Fruit fly (Drosophila melanogaster) whole organism, adult: ENCODE measurements around the gene CG14102.

Experiments
- CG11617 ChIP-seq: fragments of 200-800 bp; sonication (Bioruptor generic); optimal IDR thresholded peaks from 2 replicates; lab custom pipeline; 2017; ENCODE audit warnings: mild to moderate bottlenecking, missing biosample characterization, missing genetic modification reagents, missing genetic modification characterization
- CG12768 ChIP-seq: fragments of 200-800 bp; sonication (Bioruptor generic); optimal IDR thresholded peaks from 2 replicates; lab custom pipeline; 2017; ENCODE audit warnings: missing biosample characterization, missing genetic modification characterization, mild to moderate bottlenecking, moderate library complexity, missing genetic modification reagents
- CG14711 ChIP-seq: fragments of 200-800 bp; sonication (Bioruptor generic); optimal IDR thresholded peaks from 2 replicates; lab custom pipeline; 2018; ENCODE audit warnings: missing biosample characterization, mild to moderate bottlenecking, missing genetic modification characterization, moderate library complexity
- CG1620 ChIP-seq: fragments of 200-800 bp; sonication (Bioruptor generic); optimal IDR thresholded peaks from 2 replicates; lab custom pipeline; 2016; ENCODE audit warnings: missing biosample characterization, missing genetic modification characterization
- CG33017 ChIP-seq: fragments of 200-800 bp; sonication (Bioruptor generic); optimal IDR thresholded peaks from 2 replicates; lab custom pipeline; 2018; ENCODE audit warnings: missing biosample characterization, mild to moderate bottlenecking, missing genetic modification characterization, moderate library complexity
- CG5204 ChIP-seq: fragments of 200-800 bp; sonication (Bioruptor generic); optimal IDR thresholded peaks from 2 replicates; lab custom pipeline; 2016; ENCODE audit warnings: missing biosample characterization, missing genetic modification characterization
- CG7045 ChIP-seq: fragments of 200-800 bp; sonication (Bioruptor generic); optimal IDR thresholded peaks from 2 replicates; lab custom pipeline; 2017; ENCODE audit warnings: missing biosample characterization, mild to moderate bottlenecking, missing genetic modification characterization
- CG7101 ChIP-seq: fragments of 200-800 bp; sonication (Bioruptor generic); optimal IDR thresholded peaks from 2 replicates; lab custom pipeline; 2018; ENCODE audit warnings: missing biosample characterization, mild to moderate bottlenecking, missing genetic modification characterization, moderate library complexity
- Clk ChIP-seq: fragments of 200-800 bp; sonication (Bioruptor generic); optimal IDR thresholded peaks from 2 replicates; lab custom pipeline; 2017; ENCODE audit warnings: missing biosample characterization, missing genetic modification characterization
- Crg-1 ChIP-seq: fragments of 200-800 bp; sonication (Bioruptor generic); optimal IDR thresholded peaks from 2 replicates; lab custom pipeline; 2016; ENCODE audit warnings: missing biosample characterization, missing genetic modification characterization
- Hr96 ChIP-seq: fragments of 200-800 bp; sonication (Bioruptor generic); optimal IDR thresholded peaks from 2 replicates; lab custom pipeline; 2016; ENCODE audit warnings: missing biosample characterization, missing genetic modification characterization
- Mnt ChIP-seq: fragments of 200-800 bp; sonication (Bioruptor generic); optimal IDR thresholded peaks from 2 replicates; lab custom pipeline; 2016; ENCODE audit warnings: missing biosample characterization, mild to moderate bottlenecking, missing genetic modification characterization
- bab1 ChIP-seq: fragments of 200-800 bp; sonication (Bioruptor generic); optimal IDR thresholded peaks from 3 replicates; lab custom pipeline; 2019; ENCODE audit warnings: missing biosample characterization, mild to moderate bottlenecking, missing genetic modification characterization, moderate library complexity
- cic ChIP-seq: fragments of 200-800 bp; sonication (Bioruptor generic); optimal IDR thresholded peaks from 2 replicates; lab custom pipeline; 2017; ENCODE audit warnings: missing biosample characterization, mild to moderate bottlenecking, missing genetic modification characterization, moderate library complexity
- cnc ChIP-seq, 2 experiments: fragments of >200 bp; optimal IDR thresholded peaks; 2 replicates each; lab custom pipeline; 2017
- kay ChIP-seq: fragments of 200-800 bp; sonication (Bioruptor generic); peaks from one replicate; lab custom pipeline; 2016; ENCODE audit warnings: missing biosample characterization, missing genetic modification characterization, borderline replicate concordance
- ovo ChIP-seq: fragments of 200-800 bp; sonication (Bioruptor generic); optimal IDR thresholded peaks from 2 replicates; lab custom pipeline; 2016; ENCODE audit warnings: missing biosample characterization, missing genetic modification characterization
- pad ChIP-seq: fragments of 200-800 bp; sonication (Bioruptor generic); optimal IDR thresholded peaks from 3 replicates; lab custom pipeline; 2017; ENCODE audit warnings: missing biosample characterization, missing genetic modification characterization, mild to moderate bottlenecking, moderate library complexity, missing genetic modification reagents
- tj ChIP-seq: fragments of 200-800 bp; sonication (Bioruptor generic); optimal IDR thresholded peaks from 3 replicates; lab custom pipeline; 2017; ENCODE audit warnings: missing biosample characterization, mild to moderate bottlenecking, missing genetic modification characterization, moderate library complexity
- toe ChIP-seq: fragments of 200-800 bp; sonication (Bioruptor generic); optimal IDR thresholded peaks from 2 replicates; lab custom pipeline; 2016; ENCODE audit warnings: missing biosample characterization, missing genetic modification characterization

Gene CG14102

DNA sequence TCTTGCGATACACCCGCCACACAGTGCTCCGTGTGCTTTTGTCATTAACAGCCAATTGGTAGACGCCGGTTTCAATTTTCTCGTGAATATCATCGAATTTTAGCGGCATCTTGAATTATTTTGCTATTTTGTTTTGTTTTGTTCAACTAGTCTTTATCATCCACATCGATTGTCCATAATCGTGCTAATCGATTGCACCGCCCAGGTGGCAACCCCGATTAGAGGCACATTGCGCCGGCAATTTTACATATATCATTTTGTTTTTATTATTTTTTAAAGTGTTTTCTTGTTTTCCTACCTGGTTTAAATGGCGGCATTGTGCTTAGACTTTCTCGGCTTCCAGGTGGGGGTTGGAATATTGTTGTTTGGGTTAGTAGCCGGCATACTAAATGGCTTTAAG lies 4.8 kb upstream of the CG14102 start, which contains the start of gene CG34116:
TSS of gene CG34116 (minus strand) at position 142 of the 400 bp plus-strand sequence.
- TF ChIP-seq Mnt (peak; percentile 18), Hr96 (GFP tag; lab: Kevin White, UChicago) (no peak), CG11617 (GFP tag; lab: Kevin White, UChicago) (no peak), cic (GFP tag; lab: Kevin White, UChicago) (no peak), CG33017 (tag; lab: Kevin White, UChicago) (no peak), bab1 (GFP tag; lab: Kevin White, UChicago) (peak; percentile 24), CG14711 (tag; lab: Kevin White, UChicago) (no peak), toe (no peak), pad (GFP tag; lab: Kevin White, UChicago) (no peak), tj (GFP tag; lab: Kevin White, UChicago) (no peak), Crg-1 (GFP tag; lab: Kevin White, UChicago) (no peak)

DNA sequence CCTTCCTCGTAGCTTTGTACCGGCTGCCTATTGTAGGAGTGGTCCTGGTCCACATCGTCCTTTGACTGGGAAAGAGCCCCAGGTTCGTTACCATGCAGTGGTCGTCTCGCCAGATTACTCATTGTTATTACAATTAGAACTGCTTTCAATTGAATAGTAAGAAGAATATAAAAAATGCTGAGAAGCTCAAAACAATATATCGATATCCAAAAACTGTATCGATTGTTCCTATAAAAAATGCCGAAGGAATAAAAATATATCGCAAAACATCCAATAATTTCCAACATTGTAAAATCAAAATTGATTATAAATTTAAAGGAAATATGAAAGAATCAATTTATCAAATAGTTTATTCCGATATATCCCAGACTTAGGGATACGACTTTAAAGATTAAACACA lies 3.8 kb upstream of the CG14102 start, which contains the start of the genes TORIP and Ccdc58:
TSS of gene TORIP (minus strand) at position 173 of the 400 bp plus-strand sequence.
TSS of gene Ccdc58 (plus strand) at position 274 of the 400 bp plus-strand sequence.
- TF ChIP-seq CG1620 (GFP tag; lab: Kevin White, UChicago) = no peak
- no peak for TF ChIP-seq kay (GFP tag; lab: Kevin White, UChicago)
- TF ChIP-seq tj (GFP tag; lab: Kevin White, UChicago) = peak; percentile 75
- no peak for TF ChIP-seq cic (GFP tag; lab: Kevin White, UChicago)
- TF ChIP-seq CG5204 = no peak
- no peak for TF ChIP-seq Hr96 (GFP tag; lab: Kevin White, UChicago)
- no peak for TF ChIP-seq CG14711 (tag; lab: Kevin White, UChicago)

DNA sequence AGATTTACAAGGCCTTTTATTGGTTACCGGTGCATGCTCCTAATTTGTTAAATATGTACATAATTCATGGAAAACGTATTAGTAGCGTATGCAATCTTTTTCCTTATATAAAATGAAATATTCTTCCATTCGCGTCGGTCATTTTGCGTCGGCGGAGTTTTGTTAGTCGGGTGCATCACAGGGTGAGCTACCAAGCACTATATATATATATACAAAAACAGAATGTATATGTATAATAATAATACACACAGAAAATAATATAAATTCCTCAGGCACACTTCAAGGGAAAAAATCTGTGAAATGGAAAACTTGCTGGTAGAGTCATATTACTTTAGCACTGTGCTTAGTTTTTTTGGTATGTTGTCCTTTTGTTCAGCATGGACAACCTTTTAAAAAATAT lies 2.1 kb downstream of the CG14102 start, which contains the start of gene Ir76a:
TSS of gene Ir76a (plus strand) at position 301 of the 400 bp plus-strand sequence.
- TF ChIP-seq ovo = no peak
- TF ChIP-seq tj (GFP tag; lab: Kevin White, UChicago) = peak; percentile 25

DNA sequence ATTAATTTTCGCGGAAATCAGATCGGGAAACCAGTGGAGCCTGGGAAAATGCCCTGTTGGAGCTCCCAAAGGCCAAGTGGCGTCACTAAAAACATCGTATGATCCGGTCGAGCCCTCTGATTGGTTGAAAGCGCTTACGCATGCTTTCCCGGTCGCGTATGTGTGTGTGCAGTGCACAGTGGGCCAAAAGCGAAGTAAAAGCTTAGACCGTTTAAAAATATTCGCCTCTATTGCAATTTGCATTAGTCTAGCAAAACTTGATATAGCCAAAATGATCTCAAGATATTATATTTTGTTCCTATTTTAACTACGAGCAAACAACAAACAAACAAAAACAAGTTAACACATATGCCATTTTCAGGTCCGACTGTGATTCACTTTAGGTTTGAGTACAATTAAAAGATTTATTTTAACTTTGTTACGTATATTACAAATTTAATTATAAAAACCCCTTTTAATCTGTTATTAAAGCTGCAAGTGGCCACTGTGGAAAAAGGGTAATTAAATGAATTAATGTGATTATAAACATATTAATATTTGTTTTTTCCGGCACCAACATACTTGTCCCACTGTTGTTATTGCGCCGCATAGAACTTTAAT lies 6.8 kb downstream of the CG14102 start:
- peak; percentile 80 for TF ChIP-seq tj (GFP tag; lab: Kevin White, UChicago)
- peak; percentile 90 for TF ChIP-seq CG7045
- TF ChIP-seq CG33017 (tag; lab: Kevin White, UChicago) = peak; percentile 87
- peak; percentile 69 for TF ChIP-seq Clk
- TF ChIP-seq ovo = peak; percentile 61
- no peak for TF ChIP-seq cnc (optimal IDR thresholded peaks at IDR 0.05; lab: Kevin White, UChicago)
- TF ChIP-seq CG14711 (tag; lab: Kevin White, UChicago) = peak; percentile 59
- TF ChIP-seq pad (GFP tag; lab: Kevin White, UChicago) = peak; percentile 71
- peak; percentile 91 for TF ChIP-seq bab1 (GFP tag; lab: Kevin White, UChicago)
- peak; percentile 98 for TF ChIP-seq kay (GFP tag; lab: Kevin White, UChicago)
- TF ChIP-seq CG12768 (GFP tag; lab: Kevin White, UChicago) = peak; percentile 89
- peak; percentile 85 for TF ChIP-seq Crg-1 (GFP tag; lab: Kevin White, UChicago)
- peak; percentile 66 for TF ChIP-seq cic (GFP tag; lab: Kevin White, UChicago)
- TF ChIP-seq CG11617 (GFP tag; lab: Kevin White, UChicago) = peak; percentile 96
- peak; percentile 86 for TF ChIP-seq toe
- peak; percentile 75 for TF ChIP-seq CG1620 (GFP tag; lab: Kevin White, UChicago)
- peak; percentile 78 for TF ChIP-seq Hr96 (GFP tag; lab: Kevin White, UChicago)
- peak; percentile 82 for TF ChIP-seq Mnt
- TF ChIP-seq CG5204 = no peak
- TF ChIP-seq CG7101 (tag; lab: Kevin White, UChicago) = peak; percentile 84

DNA sequence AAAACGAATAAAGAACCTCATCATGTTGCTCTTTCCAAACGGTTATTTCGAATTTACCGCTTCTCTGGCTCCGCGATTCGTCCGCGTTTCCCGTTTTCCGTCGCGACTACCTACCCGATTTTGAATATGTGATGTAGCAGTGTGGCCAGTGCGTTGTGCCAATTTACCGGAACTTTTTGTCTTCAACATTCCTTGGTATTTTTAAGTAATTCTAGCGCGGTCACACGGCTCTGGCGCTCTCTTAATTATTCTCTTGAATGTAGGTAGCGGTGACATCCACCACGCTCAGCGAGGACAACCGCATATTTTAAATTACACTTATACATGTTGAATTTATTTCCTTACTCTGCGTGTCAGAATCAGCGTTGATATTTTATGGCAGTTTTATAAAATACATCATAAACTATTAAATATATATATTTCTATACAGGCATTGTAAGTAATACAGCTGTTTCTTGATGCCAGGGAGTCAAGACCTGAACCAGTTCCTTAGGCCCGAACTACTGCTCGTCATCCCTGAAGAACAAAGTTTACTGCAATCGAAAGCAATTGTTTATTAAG lies 7.6 kb downstream of the CG14102 start, which contains the start of the genes CG42637, Gyc76C and SREBP:
TSS of gene CG42637 (minus strand) at position 132 of the 561 bp plus-strand sequence.
TSS of gene Gyc76C (minus strand) at position 132 of the 561 bp plus-strand sequence.
TSS of gene SREBP (plus strand) at position 498 of the 561 bp plus-strand sequence.
- TF ChIP-seq Clk (no peak), kay (GFP tag; lab: Kevin White, UChicago) (peak; percentile 90), cnc (optimal IDR thresholded peaks at IDR 0.05; lab: Kevin White, UChicago) (no peak), pad (GFP tag; lab: Kevin White, UChicago) (no peak), ovo (peak; percentile 81), CG1620 (GFP tag; lab: Kevin White, UChicago) (no peak), bab1 (GFP tag; lab: Kevin White, UChicago) (peak; percentile 31), Hr96 (GFP tag; lab: Kevin White, UChicago) (no peak), CG7101 (tag; lab: Kevin White, UChicago) (no peak), CG11617 (GFP tag; lab: Kevin White, UChicago) (no peak), CG7045 (no peak), CG33017 (tag; lab: Kevin White, UChicago) (no peak), cic (GFP tag; lab: Kevin White, UChicago) (no peak), CG12768 (GFP tag; lab: Kevin White, UChicago) (no peak), toe (no peak), Crg-1 (GFP tag; lab: Kevin White, UChicago) (no peak), CG5204 (no peak), tj (GFP tag; lab: Kevin White, UChicago) (peak; percentile 42), CG14711 (tag; lab: Kevin White, UChicago) (no peak), Mnt (no peak)
